Fruit fly (Drosophila melanogaster) whole organism, prepupa: ENCODE data around the gene Gr28a.

Experiments used
- Blimp-1 ChIP-seq: fragments of 200-800 bp; sonication (Bioruptor generic); optimal IDR thresholded peaks from 3 replicates; lab custom pipeline; 2017; ENCODE audit warnings: missing biosample characterization, missing genetic modification characterization, mild to moderate bottlenecking, moderate library complexity, missing genetic modification reagents
- CG10631 ChIP-seq: fragments of 200-800 bp; sonication (Bioruptor generic); optimal IDR thresholded peaks from 2 replicates; lab custom pipeline; 2016; ENCODE audit warnings: missing biosample characterization, missing genetic modification characterization
- CG10669 ChIP-seq: fragments of 200-800 bp; sonication (Bioruptor generic); optimal IDR thresholded peaks from 3 replicates; lab custom pipeline; 2018; ENCODE audit warnings: missing biosample characterization, mild to moderate bottlenecking, missing genetic modification characterization, moderate library complexity
- CG11294 ChIP-seq: fragments of 200-800 bp; sonication (Bioruptor generic); IDR thresholded peaks from 2 replicates; pipeline ENCODE4 v1.3.6; 2022; ENCODE audit warnings: missing biosample characterization, missing genetic modification characterization
- CG11762 ChIP-seq: fragments of 200-800 bp; sonication (Bioruptor generic); optimal IDR thresholded peaks from 3 replicates; lab custom pipeline; 2016; ENCODE audit warnings: missing biosample characterization, missing genetic modification characterization; ENCODE audit not compliant: insufficient read depth
- CG15336 ChIP-seq: fragments of 200-800 bp; sonication (Bioruptor generic); IDR thresholded peaks from 2 replicates; pipeline ENCODE4 v1.3.6; 2022; ENCODE audit warnings: missing biosample characterization, missing genetic modification characterization
- CG16779 ChIP-seq: fragments of 200-800 bp; sonication (Bioruptor generic); optimal IDR thresholded peaks from 3 replicates; lab custom pipeline; 2017; ENCODE audit warnings: missing biosample characterization, mild to moderate bottlenecking, missing genetic modification characterization
- CG3032 ChIP-seq: fragments of 200-800 bp; optimal IDR thresholded peaks from 2 replicates; lab custom pipeline; 2019; ENCODE audit warnings: missing biosample characterization, mild to moderate bottlenecking, missing genetic modification characterization, moderate library complexity
- CG31627 ChIP-seq: fragments of 200-800 bp; sonication (Bioruptor generic); optimal IDR thresholded peaks from 3 replicates; lab custom pipeline; 2016; ENCODE audit warnings: missing biosample characterization, missing genetic modification characterization
- CG32006 ChIP-seq: fragments of 200-800 bp; sonication (Bioruptor generic); optimal IDR thresholded peaks from 3 replicates; lab custom pipeline; 2017; ENCODE audit warnings: missing biosample characterization, mild to moderate bottlenecking, missing genetic modification characterization
- CG34406 ChIP-seq: fragments of 200-800 bp; sonication (Bioruptor generic); optimal IDR thresholded peaks from 3 replicates; lab custom pipeline; 2016; ENCODE audit warnings: missing biosample characterization, missing genetic modification characterization
- CG3919 ChIP-seq: fragments of 200-800 bp; sonication (Bioruptor generic); optimal IDR thresholded peaks from 3 replicates; lab custom pipeline; 2016; ENCODE audit warnings: missing biosample characterization, missing genetic modification characterization
- CG6163 ChIP-seq: fragments of 200-800 bp; sonication (Bioruptor generic); IDR thresholded peaks from 3 replicates; pipeline ENCODE4 v1.3.6; 2022; ENCODE audit warnings: missing biosample characterization, missing genetic modification characterization
- CG6792 ChIP-seq: fragments of 200-800 bp; sonication (Bioruptor generic); optimal IDR thresholded peaks from 3 replicates; lab custom pipeline; 2016; ENCODE audit warnings: missing biosample characterization, missing genetic modification characterization
- CG6808 ChIP-seq: fragments of 200-800 bp; sonication (Bioruptor generic); optimal IDR thresholded peaks from 3 replicates; lab custom pipeline; 2017; ENCODE audit warnings: missing biosample characterization, missing genetic modification characterization, mild to moderate bottlenecking, moderate library complexity, missing genetic modification reagents
- CG6854 ChIP-seq: fragments of 200-800 bp; sonication (Bioruptor generic); optimal IDR thresholded peaks from 2 replicates; lab custom pipeline; 2017; ENCODE audit warnings: missing biosample characterization, mild to moderate bottlenecking, missing genetic modification characterization
- CG7368 ChIP-seq: fragments of 200-800 bp; sonication (Bioruptor generic); optimal IDR thresholded peaks from 3 replicates; lab custom pipeline; 2016; ENCODE audit warnings: missing biosample characterization, missing genetic modification characterization
- CG8319 ChIP-seq: fragments of 200-800 bp; sonication (Bioruptor generic); optimal IDR thresholded peaks from 3 replicates; lab custom pipeline; 2016; ENCODE audit warnings: missing biosample characterization, missing genetic modification characterization
- CG9139 ChIP-seq: fragments of 200-800 bp; sonication (Bioruptor generic); optimal IDR thresholded peaks from 3 replicates; lab custom pipeline; 2017; ENCODE audit warnings: missing biosample characterization, mild to moderate bottlenecking, missing genetic modification characterization
- Eip75B ChIP-seq: fragments of 200-800 bp; sonication (Bioruptor generic); optimal IDR thresholded peaks from 3 replicates; lab custom pipeline; 2016; ENCODE audit warnings: missing biosample characterization, missing genetic modification characterization
- Ets21C ChIP-seq: fragments of 200-800 bp; sonication (Bioruptor generic); optimal IDR thresholded peaks from 3 replicates; lab custom pipeline; 2016; ENCODE audit warnings: missing biosample characterization, missing genetic modification characterization
- Ets96B ChIP-seq: fragments of 200-800 bp; optimal IDR thresholded peaks from 2 replicates; lab custom pipeline; 2019; ENCODE audit warnings: missing biosample characterization, mild to moderate bottlenecking, missing genetic modification characterization, moderate library complexity
- Gug ChIP-seq: fragments of 200-800 bp; sonication (Bioruptor generic); IDR thresholded peaks from 2 replicates; pipeline ENCODE4 v1.3.6; 2022; ENCODE audit warnings: missing biosample characterization, missing genetic modification characterization
- Hr4 ChIP-seq: fragments of 200-800 bp; sonication (Bioruptor generic); optimal IDR thresholded peaks from 3 replicates; lab custom pipeline; 2016; ENCODE audit warnings: missing biosample characterization, missing genetic modification characterization
- Lpt ChIP-seq: fragments of 200-800 bp; sonication (Bioruptor generic); optimal IDR thresholded peaks from 3 replicates; lab custom pipeline; 2016; ENCODE audit warnings: missing biosample characterization, missing genetic modification characterization
- OdsH ChIP-seq: fragments of 200-800 bp; sonication (Bioruptor generic); optimal IDR thresholded peaks from 3 replicates; lab custom pipeline; 2016; ENCODE audit warnings: missing biosample characterization, missing genetic modification characterization
- Smox ChIP-seq: fragments of 200-800 bp; sonication (Bioruptor generic); optimal IDR thresholded peaks from 3 replicates; lab custom pipeline; 2016; ENCODE audit warnings: missing biosample characterization, missing genetic modification characterization
- Sox14 ChIP-seq: fragments of 200-800 bp; sonication (Bioruptor generic); optimal IDR thresholded peaks from 3 replicates; lab custom pipeline; 2016; ENCODE audit warnings: missing biosample characterization, missing genetic modification characterization
- Sox15 ChIP-seq: fragments of 200-800 bp; sonication (Bioruptor generic); optimal IDR thresholded peaks from 3 replicates; lab custom pipeline; 2016; ENCODE audit warnings: missing biosample characterization, missing genetic modification characterization
- achi ChIP-seq: fragments of 200-800 bp; sonication (Bioruptor generic); optimal IDR thresholded peaks from 3 replicates; lab custom pipeline; 2016; ENCODE audit warnings: missing biosample characterization, missing genetic modification characterization
- cyc ChIP-seq: fragments of 200-800 bp; sonication (Bioruptor generic); optimal IDR thresholded peaks from 3 replicates; lab custom pipeline; 2016; ENCODE audit warnings: missing biosample characterization, missing genetic modification characterization
- dac ChIP-seq: fragments of 200-800 bp; sonication (Bioruptor generic); optimal IDR thresholded peaks from 2 replicates; lab custom pipeline; 2017; ENCODE audit warnings: missing biosample characterization, mild to moderate bottlenecking, missing genetic modification characterization
- eg ChIP-seq: fragments of 200-800 bp; sonication (Bioruptor generic); IDR thresholded peaks from 3 replicates; pipeline ENCODE4 v1.3.6; 2022; ENCODE audit warnings: missing biosample characterization, missing genetic modification characterization
- esn ChIP-seq: fragments of 200-800 bp; sonication (Bioruptor generic); optimal IDR thresholded peaks from 2 replicates; lab custom pipeline; 2016; ENCODE audit warnings: missing biosample characterization, mild to moderate bottlenecking, missing genetic modification characterization, moderate library complexity
- lz ChIP-seq: fragments of 200-800 bp; sonication (Bioruptor generic); optimal IDR thresholded peaks from 3 replicates; lab custom pipeline; 2016; ENCODE audit warnings: missing biosample characterization, missing genetic modification characterization
- net ChIP-seq: fragments of 200-800 bp; sonication (Bioruptor generic); optimal IDR thresholded peaks from 3 replicates; lab custom pipeline; 2016; ENCODE audit warnings: missing biosample characterization, missing genetic modification characterization
- pdm3 ChIP-seq: fragments of 200-800 bp; sonication (Bioruptor generic); optimal IDR thresholded peaks from 3 replicates; lab custom pipeline; 2016; ENCODE audit warnings: missing biosample characterization, missing genetic modification characterization
- salr ChIP-seq, 2 experiments: fragments of 200-800 bp; sonication (Bioruptor generic); optimal IDR thresholded peaks; 3 replicates each; lab custom pipeline; 2016 to 2018; ENCODE audit warnings: missing biosample characterization in 2 of 2, missing genetic modification characterization in 2 of 2, mild to moderate bottlenecking in 1 of 2
- spab ChIP-seq: fragments of 200-800 bp; sonication (Bioruptor generic); optimal IDR thresholded peaks from 2 replicates; lab custom pipeline; 2017; ENCODE audit warnings: missing biosample characterization, mild to moderate bottlenecking, missing genetic modification characterization, missing genetic modification reagents
- ss ChIP-seq, 2 experiments: fragments of 200-800 bp; sonication (Bioruptor generic); optimal IDR thresholded peaks; 2 replicates in 1 of 2; 3 replicates in 1 of 2; lab custom pipeline; 2017 to 2018; ENCODE audit warnings: mild to moderate bottlenecking in 2 of 2, missing biosample characterization in 2 of 2, missing genetic modification characterization in 2 of 2, moderate library complexity in 1 of 2
- svp ChIP-seq: fragments of 200-800 bp; sonication (Bioruptor generic); peaks from one replicate; lab custom pipeline; 2016; ENCODE audit warnings: missing biosample characterization, missing genetic modification characterization
- topi ChIP-seq: fragments of 200-800 bp; sonication (Bioruptor generic); optimal IDR thresholded peaks from 3 replicates; lab custom pipeline; 2016; ENCODE audit warnings: missing biosample characterization, missing genetic modification characterization
- vri ChIP-seq: fragments of 200-800 bp; sonication (Bioruptor generic); optimal IDR thresholded peaks from 3 replicates; lab custom pipeline; 2016; ENCODE audit warnings: missing biosample characterization, mild to moderate bottlenecking, missing genetic modification characterization

Gr28a gene

dm6 chr2L:7422429-7423283, 31.4 kb downstream of the Gr28a start (continued):
- TF ChIP-seq CG11294 (GFP tag; lab: Robert Waterston, UW), result no peak
- peak; percentile 80 for TF ChIP-seq Smox (GFP tag; lab: Kevin White, UChicago)
- peak; percentile 66 for TF ChIP-seq CG3032 (tag; lab: Kevin White, UChicago)
- peak; percentile 72 for TF ChIP-seq spab (GFP tag; lab: Kevin White, UChicago)
- TF ChIP-seq Ets96B (tag; lab: Kevin White, UChicago), result peak; percentile 33
- TF ChIP-seq CG6163, result peak; percentile 89
- TF ChIP-seq CG32006 (GFP tag; lab: Kevin White, UChicago), result peak; percentile 93
- TF ChIP-seq CG6854 (GFP tag; lab: Kevin White, UChicago), result peak; percentile 34
- peak; percentile 86 for TF ChIP-seq CG31627 (GFP tag; lab: Kevin White, UChicago)
- peak; percentile 70 for TF ChIP-seq CG3919 (GFP tag; lab: Kevin White, UChicago)
- TF ChIP-seq pdm3 (GFP tag; lab: Kevin White, UChicago), result peak; percentile 83
- peak; percentile 74 for TF ChIP-seq CG6808 (GFP tag; lab: Kevin White, UChicago)
- TF ChIP-seq CG10669, result peak; percentile 41
- TF ChIP-seq CG34406 (GFP tag; lab: Kevin White, UChicago), result peak; percentile 81
- peak; percentile 81 for TF ChIP-seq Hr4 (GFP tag; lab: Kevin White, UChicago)
- TF ChIP-seq salr (GFP tag; optimal IDR thresholded peaks at IDR 0.05; lab: Kevin White, UChicago), result peak in 1 of 2 experiments; percentile 91
- peak; percentile 36 for TF ChIP-seq CG9139
- TF ChIP-seq CG15336 (GFP tag; lab: Robert Waterston, UW), result peak; percentile 77
- TF ChIP-seq lz, result peak; percentile 86
- peak; percentile 79 for TF ChIP-seq Eip75B (GFP tag; lab: Kevin White, UChicago)
- TF ChIP-seq Sox15 (GFP tag; lab: Kevin White, UChicago), result peak; percentile 80
- peak; percentile 64 for TF ChIP-seq Blimp-1 (GFP tag; lab: Kevin White, UChicago)
- TF ChIP-seq topi, result peak; percentile 89

DNA sequence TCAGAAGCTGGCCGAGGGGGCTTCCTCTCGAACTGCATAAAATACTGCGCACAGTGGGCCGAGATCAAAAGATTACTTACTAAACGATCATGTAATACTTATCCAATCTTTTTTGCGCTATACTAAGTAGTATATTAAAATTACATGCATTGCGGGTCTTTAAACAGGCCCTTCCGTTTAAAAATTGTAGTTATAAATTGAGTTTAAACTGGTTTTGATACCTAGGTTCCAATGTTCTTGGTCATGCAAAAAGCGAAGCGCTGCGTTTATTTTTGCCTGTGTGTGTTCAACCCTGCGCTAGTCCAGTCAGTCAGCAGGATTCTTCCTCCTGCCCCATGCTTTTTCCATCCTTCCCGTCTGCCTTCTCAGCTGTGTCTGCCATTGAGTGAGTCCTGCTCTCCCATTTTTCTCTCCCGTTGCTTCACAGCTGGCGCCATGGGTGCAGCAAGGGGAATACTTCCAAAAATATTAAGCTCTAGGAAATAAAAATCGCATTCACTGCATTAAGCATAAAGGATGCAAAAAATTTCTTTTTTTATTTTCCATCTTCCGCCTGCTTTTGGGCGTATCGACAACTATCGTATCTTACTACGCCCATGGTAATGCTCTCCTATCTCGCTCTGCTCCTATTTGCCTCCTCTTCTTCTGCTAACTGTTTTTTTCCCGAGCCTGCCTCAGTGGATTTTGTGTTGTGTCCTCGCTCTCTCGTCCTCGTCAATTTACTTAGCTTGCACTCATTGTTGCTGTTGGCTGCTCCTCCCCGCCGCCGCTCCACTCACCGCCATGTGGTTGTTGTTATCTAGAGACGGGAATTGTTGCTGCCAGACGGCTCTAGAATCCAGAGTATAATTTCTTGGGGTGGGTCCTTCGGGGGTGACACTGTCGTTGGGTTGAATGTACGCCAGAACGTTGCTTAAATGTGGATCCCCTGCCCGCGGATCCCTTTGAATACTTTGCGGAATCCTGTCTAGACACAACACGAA, 33.4 kb downstream of the Gr28a start:
- peak; percentile 74 for TF ChIP-seq CG31627 (GFP tag; lab: Kevin White, UChicago)
- TF ChIP-seq vri, result peak; percentile 78
- peak; percentile 72 for TF ChIP-seq CG8319
- peak; percentile 61 for TF ChIP-seq CG11294 (GFP tag; lab: Robert Waterston, UW)
- peak; percentile 77 for TF ChIP-seq eg
- peak; percentile 76 for TF ChIP-seq net (GFP tag; lab: Kevin White, UChicago)
- peak; percentile 79 for TF ChIP-seq CG15336 (GFP tag; lab: Robert Waterston, UW)
- TF ChIP-seq svp (GFP tag; lab: Kevin White, UChicago), result peak; percentile 94
- TF ChIP-seq topi, result peak; percentile 89
- peak; percentile 85 for TF ChIP-seq achi
- TF ChIP-seq cyc (GFP tag; lab: Kevin White, UChicago), result peak; percentile 74
- TF ChIP-seq CG9139, result peak; percentile 83
- TF ChIP-seq Sox15 (GFP tag; lab: Kevin White, UChicago), result peak; percentile 63
- peak; percentile 92 for TF ChIP-seq CG6808 (GFP tag; lab: Kevin White, UChicago)
- TF ChIP-seq CG7368 (GFP tag; lab: Kevin White, UChicago), result peak; percentile 77
- peak; percentile 90 to 91 for TF ChIP-seq ss (GFP tag; optimal IDR thresholded peaks at IDR 0.05; lab: Kevin White, UChicago)
- peak; percentile 91 for TF ChIP-seq OdsH (GFP tag; lab: Kevin White, UChicago)
- peak; percentile 81 for TF ChIP-seq CG11762 (GFP tag; lab: Kevin White, UChicago)
- peak; percentile 77 for TF ChIP-seq Ets21C (GFP tag; lab: Kevin White, UChicago)
- peak; percentile 75 for TF ChIP-seq Sox14
- peak; percentile 87 for TF ChIP-seq lz
- peak; percentile 91 for TF ChIP-seq CG10669
- TF ChIP-seq Gug (GFP tag; lab: Robert Waterston, UW), result peak; percentile 75
- peak; percentile 26 for TF ChIP-seq CG6854 (GFP tag; lab: Kevin White, UChicago)
- TF ChIP-seq CG6792, result peak; percentile 85
- TF ChIP-seq Lpt (GFP tag; lab: Kevin White, UChicago), result peak; percentile 70
- TF ChIP-seq dac (GFP tag; lab: Kevin White, UChicago), result peak; percentile 26
- peak; percentile 88 for TF ChIP-seq esn
- TF ChIP-seq CG16779 (tag; lab: Kevin White, UChicago), result peak; percentile 70
- peak; percentile 88 for TF ChIP-seq CG6163
- peak; percentile 91 for TF ChIP-seq CG10631
- TF ChIP-seq Ets96B (tag; lab: Kevin White, UChicago), result peak; percentile 96
- TF ChIP-seq Smox (GFP tag; lab: Kevin White, UChicago), result peak; percentile 81
